Fruit fly (Drosophila melanogaster) whole organism, adult: ENCODE results near the gene CG46507.
"Not testable (repeated sequence)": the region's sequence is repeated elsewhere in the genome, so short reads cannot be mapped to it uniquely, and the experiment has no call there.

Source experiments
- CG11617 ChIP-seq: fragments of 200-800 bp; sonication (Bioruptor generic); optimal IDR thresholded peaks from 2 replicates; lab custom pipeline; 2017; ENCODE audit warnings: mild to moderate bottlenecking, missing biosample characterization, missing genetic modification reagents, missing genetic modification characterization
- CG12768 ChIP-seq: fragments of 200-800 bp; sonication (Bioruptor generic); optimal IDR thresholded peaks from 2 replicates; lab custom pipeline; 2017; ENCODE audit warnings: missing biosample characterization, missing genetic modification characterization, mild to moderate bottlenecking, moderate library complexity, missing genetic modification reagents
- CG1620 ChIP-seq: fragments of 200-800 bp; sonication (Bioruptor generic); optimal IDR thresholded peaks from 2 replicates; lab custom pipeline; 2016; ENCODE audit warnings: missing biosample characterization, missing genetic modification characterization
- CG33017 ChIP-seq: fragments of 200-800 bp; sonication (Bioruptor generic); optimal IDR thresholded peaks from 2 replicates; lab custom pipeline; 2018; ENCODE audit warnings: missing biosample characterization, mild to moderate bottlenecking, missing genetic modification characterization, moderate library complexity
- CG5204 ChIP-seq: fragments of 200-800 bp; sonication (Bioruptor generic); optimal IDR thresholded peaks from 2 replicates; lab custom pipeline; 2016; ENCODE audit warnings: missing biosample characterization, missing genetic modification characterization
- CG7045 ChIP-seq: fragments of 200-800 bp; sonication (Bioruptor generic); optimal IDR thresholded peaks from 2 replicates; lab custom pipeline; 2017; ENCODE audit warnings: missing biosample characterization, mild to moderate bottlenecking, missing genetic modification characterization
- CG7101 ChIP-seq: fragments of 200-800 bp; sonication (Bioruptor generic); optimal IDR thresholded peaks from 2 replicates; lab custom pipeline; 2018; ENCODE audit warnings: missing biosample characterization, mild to moderate bottlenecking, missing genetic modification characterization, moderate library complexity
- Clk ChIP-seq: fragments of 200-800 bp; sonication (Bioruptor generic); optimal IDR thresholded peaks from 2 replicates; lab custom pipeline; 2017; ENCODE audit warnings: missing biosample characterization, missing genetic modification characterization
- Hr96 ChIP-seq: fragments of 200-800 bp; sonication (Bioruptor generic); optimal IDR thresholded peaks from 2 replicates; lab custom pipeline; 2016; ENCODE audit warnings: missing biosample characterization, missing genetic modification characterization
- Mnt ChIP-seq: fragments of 200-800 bp; sonication (Bioruptor generic); optimal IDR thresholded peaks from 2 replicates; lab custom pipeline; 2016; ENCODE audit warnings: missing biosample characterization, mild to moderate bottlenecking, missing genetic modification characterization
- bab1 ChIP-seq: fragments of 200-800 bp; sonication (Bioruptor generic); optimal IDR thresholded peaks from 3 replicates; lab custom pipeline; 2019; ENCODE audit warnings: missing biosample characterization, mild to moderate bottlenecking, missing genetic modification characterization, moderate library complexity
- cnc ChIP-seq, 2 experiments: fragments of >200 bp; optimal IDR thresholded peaks; 2 replicates each; lab custom pipeline; 2017
- kay ChIP-seq: fragments of 200-800 bp; sonication (Bioruptor generic); peaks from one replicate; lab custom pipeline; 2016; ENCODE audit warnings: missing biosample characterization, missing genetic modification characterization, borderline replicate concordance
- pad ChIP-seq: fragments of 200-800 bp; sonication (Bioruptor generic); optimal IDR thresholded peaks from 3 replicates; lab custom pipeline; 2017; ENCODE audit warnings: missing biosample characterization, missing genetic modification characterization, mild to moderate bottlenecking, moderate library complexity, missing genetic modification reagents
- tj ChIP-seq: fragments of 200-800 bp; sonication (Bioruptor generic); optimal IDR thresholded peaks from 3 replicates; lab custom pipeline; 2017; ENCODE audit warnings: missing biosample characterization, mild to moderate bottlenecking, missing genetic modification characterization, moderate library complexity
- toe ChIP-seq: fragments of 200-800 bp; sonication (Bioruptor generic); optimal IDR thresholded peaks from 2 replicates; lab custom pipeline; 2016; ENCODE audit warnings: missing biosample characterization, missing genetic modification characterization

The CG46507 gene

dm6 chrX:22162623-22163022 lies at the start of gene CG46507:
Gene CG46507, plus strand, starts transcription at chrX:22162923.
- TF ChIP-seq CG1620 (GFP tag; lab: Kevin White, UChicago); pad; CG7101 (tag; lab: Kevin White, UChicago): not testable (repeated sequence)

dm6 chrX:22142758-22143157 lies 20.0 kb upstream of the CG46507 start, which contains the start of gene CG40813:
Gene CG40813, plus strand, starts transcription at chrX:22143058.
- not testable (repeated sequence) for TF ChIP-seq CG12768 (GFP tag; lab: Kevin White, UChicago); cnc (optimal IDR thresholded peaks at IDR 0.05; lab: Kevin White, UChicago); CG1620 (GFP tag; lab: Kevin White, UChicago)

- TF ChIP-seq Hr96 (GFP tag; lab: Kevin White, UChicago); CG7045; Mnt (GFP tag; lab: Kevin White, UChicago): not testable (repeated sequence)
Measured at dm6 chrX:22147489-22147888, 15.2 kb upstream of the CG46507 start, which contains the start of gene CG46504. Gene CG46504, plus strand, starts transcription at chrX:22147789.

DNA sequence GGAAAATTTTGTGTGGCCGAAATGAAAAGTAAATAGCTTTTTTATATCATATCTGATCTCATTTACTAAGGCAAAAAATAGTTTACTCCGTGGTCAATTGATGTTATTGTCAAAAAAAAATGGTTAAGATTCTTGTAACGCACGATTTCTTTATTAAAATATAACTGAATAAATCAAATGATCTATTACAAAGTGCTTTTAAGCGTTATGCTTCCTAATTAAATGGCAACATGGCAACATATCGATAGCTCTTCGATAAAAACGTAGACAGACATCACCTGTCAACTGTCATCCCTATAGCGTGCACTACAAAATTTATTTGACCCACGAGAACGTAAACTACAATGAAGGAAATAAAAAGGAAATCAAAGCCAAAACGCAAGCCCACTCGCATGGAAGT lies 10.2 kb upstream of the CG46507 start, which contains the start of gene CG46505:
Gene CG46505 (plus strand): TSS at position 301 of the 400 bp plus-strand sequence.
- not testable (repeated sequence) for TF ChIP-seq CG33017 (tag; lab: Kevin White, UChicago); pad; Mnt (GFP tag; lab: Kevin White, UChicago)

- not testable (repeated sequence) for TF ChIP-seq bab1; Mnt (GFP tag; lab: Kevin White, UChicago); CG33017 (tag; lab: Kevin White, UChicago)
Measured at dm6 chrX:22157587-22157986, 5.1 kb upstream of the CG46507 start, which contains the start of gene CG46506. Gene CG46506, plus strand, starts transcription at chrX:22157887.

- TF ChIP-seq bab1; toe; CG1620 (GFP tag; lab: Kevin White, UChicago): not testable (repeated sequence)
Measured at dm6 chrX:22167355-22167754, 4.6 kb downstream of the CG46507 start, which contains the start of gene CG46508. Gene CG46508, plus strand, starts transcription at chrX:22167655.

- TF ChIP-seq CG7101 (tag; lab: Kevin White, UChicago); tj (GFP tag; lab: Kevin White, UChicago); Clk (GFP tag; lab: Kevin White, UChicago): not testable (repeated sequence)
Measured at dm6 chrX:22172341-22172740, 9.6 kb downstream of the CG46507 start, which contains the start of gene CG46509. Gene CG46509, plus strand, starts transcription at chrX:22172641.

DNA sequence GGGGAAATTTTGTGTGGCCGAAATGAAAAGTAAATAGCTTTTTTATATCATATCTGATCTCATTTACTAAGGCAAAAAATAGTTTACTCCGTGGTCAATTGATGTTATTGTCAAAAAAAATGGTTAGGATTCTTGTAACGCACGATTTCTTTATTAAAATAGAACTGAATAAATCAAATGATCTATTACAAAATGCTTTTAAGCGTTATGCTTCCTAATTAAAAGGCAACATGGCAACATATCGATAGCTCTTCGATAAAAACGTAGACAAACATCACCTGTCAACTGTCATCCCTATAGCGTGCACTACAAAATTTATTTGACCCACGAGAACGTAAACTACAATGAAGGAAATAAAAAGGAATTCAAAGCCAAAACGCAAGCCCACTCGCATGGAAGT lies 14.5 kb downstream of the CG46507 start, which contains the start of gene CG46510:
Gene CG46510 (plus strand): TSS at position 301 of the 400 bp plus-strand sequence.
- TF ChIP-seq cnc (optimal IDR thresholded peaks at IDR 0.05; lab: Kevin White, UChicago); Hr96 (GFP tag; lab: Kevin White, UChicago); bab1: not testable (repeated sequence)

- TF ChIP-seq CG5204 (GFP tag; lab: Kevin White, UChicago); bab1; pad: not testable (repeated sequence)
Measured at dm6 chrX:22182193-22182592, 19.5 kb downstream of the CG46507 start, which contains the start of gene CG46511. Gene CG46511, plus strand, starts transcription at chrX:22182493.

DNA sequence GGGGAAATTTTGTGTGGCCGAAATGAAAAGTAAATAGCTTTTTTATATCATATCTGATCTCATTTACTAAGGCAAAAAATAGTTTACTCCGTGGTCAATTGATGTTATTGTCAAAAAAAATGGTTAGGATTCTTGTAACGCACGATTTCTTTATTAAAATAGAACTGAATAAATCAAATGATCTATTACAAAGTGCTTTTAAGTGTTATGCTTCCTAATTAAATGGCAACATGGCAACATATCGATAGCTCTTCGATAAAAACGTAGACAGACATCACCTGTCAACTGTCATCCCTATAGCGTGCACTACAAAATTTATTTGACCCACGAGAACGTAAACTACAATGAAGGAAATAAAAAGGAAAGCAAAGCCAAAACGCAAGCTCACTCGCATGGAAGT lies 24.3 kb downstream of the CG46507 start, which contains the start of gene CG46512:
Gene CG46512 (plus strand): TSS at position 301 of the 400 bp plus-strand sequence.
- not testable (repeated sequence) for TF ChIP-seq CG7101 (tag; lab: Kevin White, UChicago); kay (GFP tag; lab: Kevin White, UChicago); CG11617 (GFP tag; lab: Kevin White, UChicago)
